Fruit fly (Drosophila melanogaster): ENCODE measurements around the gene CG17597.

The CG17597 gene

dm6 chr2L:18808754-18809329 is 22.1 kb downstream of the CG17597 start (continued):
- TF ChIP-seq CG7745 (tag; optimal IDR thresholded peaks at IDR 0.05): no peak

- TF ChIP-seq cg (GFP tag; optimal IDR thresholded peaks at IDR 0.05) (peak; percentile 48), Med (GFP tag) (peak; percentile 66), Hr3 (GFP tag; optimal IDR thresholded peaks at IDR 0.05) (no peak), ham (GFP tag; IDR thresholded peaks at IDR 0.05) (0 out of 2 replicates have a peak, but pooled peaks have one; percentile 5), CG1603 (tag; optimal IDR thresholded peaks at IDR 0.05) (peak; percentile 14), bsh (GFP tag; optimal IDR thresholded peaks at IDR 0.05) (peak in 1 of 2 experiments; percentile 22), CG10979 (tag; optimal IDR thresholded peaks at IDR 0.05) (peak; percentile 39), CG2712 (tag; optimal IDR thresholded peaks at IDR 0.05) (peak; percentile 31), CG16779 (GFP tag; IDR thresholded peaks at IDR 0.05) (no peak), chif (GFP tag; optimal IDR thresholded peaks at IDR 0.05) (peak in 1 of 2 experiments; percentile 14), pzg (GFP tag; optimal IDR thresholded peaks at IDR 0.05) (no peak), CG9727 (GFP tag; optimal IDR thresholded peaks at IDR 0.05) (peak; percentile 7), CG17802 (tag; optimal IDR thresholded peaks at IDR 0.05) (no peak), CG11085 (GFP tag; IDR thresholded peaks at IDR 0.05) (no peak), maf-S (GFP tag; optimal IDR thresholded peaks at IDR 0.05) (no peak), Xrp1 (GFP tag; IDR thresholded peaks at IDR 0.05) (peak; percentile 55), Jarid2 (GFP tag; optimal IDR thresholded peaks at IDR 0.05) (peak; percentile 13), Nf-YB (GFP tag; optimal IDR thresholded peaks at IDR 0.05) (peak; percentile 69), CG10267 (tag; optimal IDR thresholded peaks at IDR 0.05) (peak; percentile 9), Mad (GFP tag; optimal IDR thresholded peaks at IDR 0.05) (no peak), Ets65A (GFP tag) (peak; percentile 38), grn (GFP tag; optimal IDR thresholded peaks at IDR 0.05) (no peak), CG2116 (GFP tag; optimal IDR thresholded peaks at IDR 0.05) (no peak), CG18262 (tag; optimal IDR thresholded peaks at IDR 0.05) (peak; percentile 16), CG11504 (tag; optimal IDR thresholded peaks at IDR 0.05) (peak; percentile 2), CG12391 (tag; optimal IDR thresholded peaks at IDR 0.05) (peak; percentile 6), sens (GFP tag) (peak; percentile 77), CG2875 (GFP tag; optimal IDR thresholded peaks at IDR 0.05) (no peak), CG6689 (GFP tag; IDR thresholded peaks at IDR 0.05) (0 out of 2 replicates have a peak, but pooled peaks have one; percentile 16), prd (optimal IDR thresholded peaks at IDR 0.05) (no peak), prd (GFP tag; IDR thresholded peaks at IDR 0.05) (peak; percentile 65; the same call in 2 of the 3 replicates), CG14710 (tag; optimal IDR thresholded peaks at IDR 0.05) (peak; percentile 14), sima (GFP tag; optimal IDR thresholded peaks at IDR 0.05) (no peak), MESR4 (GFP tag; optimal IDR thresholded peaks at IDR 0.05) (no peak), toy (GFP tag; IDR thresholded peaks at IDR 0.05) (no peak), gem (tag; optimal IDR thresholded peaks at IDR 0.05) (peak; percentile 39), D (optimal IDR thresholded peaks at IDR 0.05) (no peak), D (GFP tag; optimal IDR thresholded peaks at IDR 0.05) (peak; percentile 18), zen (tag; optimal IDR thresholded peaks at IDR 0.05) (peak; percentile 21), zfh1 (GFP tag; IDR thresholded peaks at IDR 0.05) (0 out of 3 replicates have a peak, but pooled peaks have one; percentile 13), CG32532 (GFP tag; IDR thresholded peaks at IDR 0.05) (no peak), CG6254 (GFP tag; optimal IDR thresholded peaks at IDR 0.05) (peak; percentile 1), E2f2 (GFP tag; IDR thresholded peaks at IDR 0.05) (0 out of 2 replicates have a peak, but pooled peaks have one; percentile 9), phol (tag; optimal IDR thresholded peaks at IDR 0.05) (peak; percentile 28), Nf-YC (tag; optimal IDR thresholded peaks at IDR 0.05) (peak; percentile 81), jumu (GFP tag; optimal IDR thresholded peaks at IDR 0.05) (no peak)
These were observed 25.1 kb downstream of the CG17597 start for dm6 chr2L:18805637-18806403.

All from whole organism, embryonic.